Worm (Caenorhabditis elegans) whole organism, young adult: ENCODE data around the gene clec-40.

Source experiments
- nfya-2 ChIP-seq: fragments of 200-800 bp; sonication (Bioruptor generic); IDR thresholded peaks from 2 replicates; pipeline ENCODE4 v1.3.6; 2022; ENCODE audit warnings: missing genetic modification reagents, missing genetic modification characterization, missing compliant biosample characterization
- pha-4 ChIP-seq: fragments of 150-350 bp; sonication (generic microtip); optimal IDR thresholded peaks from 2 replicates; lab custom pipeline; 2014; ENCODE audit warnings: missing biosample characterization, missing genetic modification reagents, missing genetic modification characterization
- rcor-1 ChIP-seq: fragments of 200-800 bp; sonication (Bioruptor generic); IDR thresholded peaks from 2 replicates; pipeline ENCODE4 v1.3.6; 2022; ENCODE audit warnings: missing genetic modification reagents, missing genetic modification characterization, missing compliant biosample characterization
- snpc-4 ChIP-seq, 5 experiments: fragments of 150-350 bp in 1 of 5; sonication (generic microtip) in 4 of 5; optimal IDR thresholded peaks; 2 replicates each; lab custom pipeline; 2014 to 2018; ENCODE audit warnings: missing genetic modification characterization in 5 of 5, missing biosample characterization in 3 of 5, antibody characterized with exemption in 2 of 5, mild to moderate bottlenecking in 2 of 5, missing compliant biosample characterization in 2 of 5, missing genotype in 2 of 5, moderate library complexity in 2 of 5, missing genetic modification reagents in 1 of 5
- tlf-1 ChIP-seq: fragments of 200-800 bp; sonication (Bioruptor generic); optimal IDR thresholded peaks from 2 replicates; lab custom pipeline; 2018; ENCODE audit warnings: mild to moderate bottlenecking, missing genetic modification characterization, missing compliant biosample characterization
- zfh-2 ChIP-seq: fragments of 200-800 bp; sonication (Bioruptor generic); conservative IDR thresholded peaks from 2 replicates; pipeline ENCODE4 v1.3.6; 2022; ENCODE audit warnings: missing genetic modification reagents, missing genetic modification characterization, missing compliant biosample characterization

DNA sequence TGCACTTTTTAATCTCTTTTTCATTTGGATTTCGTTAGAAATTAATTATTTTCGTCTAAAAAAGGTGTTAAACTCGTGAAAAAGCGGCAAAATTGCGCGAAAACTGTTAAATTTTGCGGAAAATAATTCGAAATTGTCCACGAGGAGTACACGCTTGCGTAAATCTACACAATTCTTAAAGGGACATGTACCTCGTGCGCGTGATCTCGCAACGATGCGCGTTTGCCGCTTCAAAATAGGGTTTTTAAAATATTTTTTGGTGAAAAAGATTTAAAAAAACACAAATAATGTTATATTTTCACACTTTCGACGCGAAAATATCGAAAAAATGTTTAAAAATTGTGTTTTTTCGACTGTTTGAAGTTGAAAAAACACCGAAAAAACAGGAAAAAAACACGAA is 47.5 kb downstream of the clec-40 start:
- TF ChIP-seq tlf-1 (GFP tag; lab: Kevin White, UChicago), result no peak
- no peak for TF ChIP-seq nfya-2 (GFP tag; lab: Robert Waterston, UW)
- no peak for TF ChIP-seq rcor-1 (GFP tag; lab: Robert Waterston, UW)
- no peak for TF ChIP-seq snpc-4 (GFP tag; optimal IDR thresholded peaks at IDR 0.05; lab: Kevin White, UChicago)
- no peak for TF ChIP-seq snpc-4 (tag; optimal IDR thresholded peaks at IDR 0.05; lab: Kevin White, UChicago)
- no peak for TF ChIP-seq zfh-2 (GFP tag; lab: Robert Waterston, UW)
- no peak for TF ChIP-seq pha-4 (tag; lab: Kevin White, UChicago)
